Worm (Caenorhabditis elegans): ENCODE data around the gene F54F7.14.

DNA sequence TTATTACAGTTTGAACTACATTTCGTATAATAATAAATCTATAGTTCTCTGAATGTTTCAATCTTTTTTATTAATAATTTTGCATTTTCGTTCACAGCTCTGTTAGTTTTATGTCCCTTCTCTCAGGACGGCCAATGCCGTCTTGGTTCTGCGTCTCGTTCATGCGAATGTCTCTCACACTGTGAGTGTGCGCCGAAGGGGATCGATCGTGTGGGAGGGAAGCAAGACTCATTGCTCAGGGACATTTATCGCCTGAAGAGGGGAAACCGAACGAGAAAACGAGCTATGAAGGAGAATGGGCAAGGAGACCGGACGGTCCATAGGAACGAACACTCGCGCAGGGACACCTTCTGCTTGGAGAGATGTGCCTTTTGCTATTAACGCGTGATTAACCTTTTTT is 48.4 kb downstream of the F54F7.14 start:
- TF ChIP-seq K09A11.1 (tag; optimal IDR thresholded peaks at IDR 0.05; ENCODE audit: insufficient read depth) (no peak), dve-1 (tag; optimal IDR thresholded peaks at IDR 0.05) (no peak), lin-11 (tag; optimal IDR thresholded peaks at IDR 0.05) (no peak), eyg-1 (tag; optimal IDR thresholded peaks at IDR 0.05) (no peak)
